Worm (Caenorhabditis elegans) whole organism, L4/young adult: ENCODE measurements around the gene sta-1.

Experiments used
- W03F9.2 ChIP-seq: fragments of 150-350 bp; optimal IDR thresholded peaks from 2 replicates; lab custom pipeline; 2014; ENCODE audit warnings: missing biosample characterization, missing genetic modification characterization
- dao-5 ChIP-seq: sonication (generic microtip); optimal IDR thresholded peaks from 2 replicates; lab custom pipeline; 2016; ENCODE audit warnings: missing genotype, missing genetic modification characterization, moderate library complexity, missing compliant biosample characterization
- him-1 ChIP-seq: sonication (generic microtip); optimal IDR thresholded peaks from 2 replicates; lab custom pipeline; 2016; ENCODE audit warnings: missing genotype, missing genetic modification reagents, missing genetic modification characterization, missing compliant biosample characterization

- TF ChIP-seq him-1 (no peak), dao-5 (no peak), W03F9.2 (tag; lab: Kevin White, UChicago) (no peak)
Observed at ce11 chrIV:16709713-16710112, 45.6 kb downstream of the sta-1 start.
